Fruit fly (Drosophila melanogaster) whole organism, embryonic: ENCODE results near the gene Gss1.
A peak's percentile ranks its signal among the peaks of the same experiment; 100 is the strongest.

Source experiments
- Atf3 ChIP-seq: fragments of 200-800 bp; sonication (Bioruptor generic); optimal IDR thresholded peaks from 3 replicates; lab custom pipeline; 2016; ENCODE audit warnings: missing biosample characterization, missing genetic modification characterization
- Bdp1 ChIP-seq: fragments of 200-800 bp; sonication (Bioruptor generic); optimal IDR thresholded peaks from 3 replicates; lab custom pipeline; 2016; ENCODE audit warnings: missing biosample characterization, missing genetic modification characterization
- Bteb2 ChIP-seq: fragments of 200-800 bp; sonication (Bioruptor generic); optimal IDR thresholded peaks from 2 replicates; lab custom pipeline; 2016; ENCODE audit warnings: missing biosample characterization, missing genetic modification characterization
- CG11247 ChIP-seq: fragments of 200-800 bp; sonication (Bioruptor generic); IDR thresholded peaks from 2 replicates; pipeline ENCODE4 v1.3.6; 2022; ENCODE audit warnings: missing biosample characterization, missing genetic modification characterization
- CG12391 ChIP-seq: fragments of 200-800 bp; sonication (Bioruptor generic); optimal IDR thresholded peaks from 3 replicates; lab custom pipeline; 2018; ENCODE audit warnings: missing biosample characterization, mild to moderate bottlenecking, missing genetic modification characterization, moderate library complexity
- CG13123 ChIP-seq: fragments of 200-800 bp; sonication (Bioruptor generic); optimal IDR thresholded peaks from 2 replicates; lab custom pipeline; 2016; ENCODE audit warnings: missing biosample characterization, missing genetic modification characterization
- CG1529 ChIP-seq: fragments of 200-800 bp; sonication (Bioruptor generic); optimal IDR thresholded peaks from 3 replicates; lab custom pipeline; 2018; ENCODE audit warnings: missing biosample characterization, missing genetic modification characterization
- CG15696 ChIP-seq: fragments of 200-800 bp; sonication (Bioruptor generic); optimal IDR thresholded peaks from 2 replicates; lab custom pipeline; 2019; ENCODE audit warnings: missing biosample characterization, mild to moderate bottlenecking, missing genetic modification characterization, moderate library complexity
- CG16779 ChIP-seq: fragments of 200-800 bp; sonication (Bioruptor generic); IDR thresholded peaks from 2 replicates; pipeline ENCODE4 v1.3.6; 2022; ENCODE audit warnings: missing biosample characterization, missing genetic modification characterization
- CG17802 ChIP-seq: fragments of 200-800 bp; sonication (Bioruptor generic); optimal IDR thresholded peaks from 2 replicates; lab custom pipeline; 2018; ENCODE audit warnings: missing biosample characterization, mild to moderate bottlenecking, missing genetic modification characterization, moderate library complexity
- CG1832 ChIP-seq: fragments of 200-800 bp; sonication (Bioruptor generic); optimal IDR thresholded peaks from 2 replicates; lab custom pipeline; 2017; ENCODE audit warnings: missing biosample characterization, mild to moderate bottlenecking, missing genetic modification characterization, inconsistent platforms
- CG4282 ChIP-seq: fragments of 200-800 bp; sonication (Bioruptor generic); optimal IDR thresholded peaks from 2 replicates; lab custom pipeline; 2016; ENCODE audit warnings: missing biosample characterization, missing genetic modification characterization
- CG4328 ChIP-seq: fragments of 200-800 bp; sonication (Bioruptor generic); optimal IDR thresholded peaks from 3 replicates; lab custom pipeline; 2017; ENCODE audit warnings: missing biosample characterization, missing genetic modification reagents, missing genetic modification characterization
- CG4707 ChIP-seq: fragments of 200-800 bp; sonication (Bioruptor generic); optimal IDR thresholded peaks from 2 replicates; lab custom pipeline; 2018; ENCODE audit warnings: missing biosample characterization, mild to moderate bottlenecking, missing genetic modification characterization, moderate library complexity
- CG5180 ChIP-seq: fragments of 200-800 bp; sonication (Bioruptor generic); optimal IDR thresholded peaks from 3 replicates; lab custom pipeline; 2017; ENCODE audit warnings: missing biosample characterization, missing genetic modification characterization, mild to moderate bottlenecking, moderate library complexity, missing genetic modification reagents
- CG8290 ChIP-seq, 3 experiments: fragments of 200-800 bp; sonication (Bioruptor generic); optimal IDR thresholded peaks; 2 replicates each; lab custom pipeline; 2016 to 2019; ENCODE audit warnings: missing biosample characterization in 3 of 3, missing genetic modification characterization in 3 of 3, mild to moderate bottlenecking in 2 of 3, moderate library complexity in 1 of 3
- CrebB ChIP-seq: fragments of 200-800 bp; sonication (Bioruptor generic); optimal IDR thresholded peaks from 3 replicates; lab custom pipeline; 2018; ENCODE audit warnings: missing biosample characterization, mild to moderate bottlenecking, missing genetic modification characterization
- D19A ChIP-seq: fragments of 200-800 bp; optimal IDR thresholded peaks from 3 replicates; lab custom pipeline; 2019; ENCODE audit warnings: missing biosample characterization, mild to moderate bottlenecking, missing genetic modification characterization, moderate library complexity
- Dfd ChIP-seq, 2 experiments: fragments of >200 bp; optimal IDR thresholded peaks; 2 replicates each; lab custom pipeline; 2017; ENCODE audit warnings: missing biosample characterization in 2 of 2, missing genetic modification characterization in 2 of 2
- Drgx ChIP-seq: fragments of 200-800 bp; sonication (Bioruptor generic); IDR thresholded peaks from 2 replicates; pipeline ENCODE4 v1.3.6; 2022; ENCODE audit warnings: missing biosample characterization, missing genetic modification characterization
- HmgD ChIP-seq: fragments of 200-800 bp; sonication (Bioruptor generic); optimal IDR thresholded peaks from 3 replicates; lab custom pipeline; 2016; ENCODE audit warnings: missing biosample characterization, missing genetic modification characterization
- MESR4 ChIP-seq: fragments of 200-800 bp; sonication (Bioruptor generic); optimal IDR thresholded peaks from 2 replicates; lab custom pipeline; 2018; ENCODE audit warnings: missing biosample characterization, mild to moderate bottlenecking, missing genetic modification characterization, moderate library complexity
- NC2β ChIP-seq: fragments of 200-800 bp; sonication (Bioruptor generic); optimal IDR thresholded peaks from 2 replicates; lab custom pipeline; 2016; ENCODE audit warnings: missing biosample characterization, missing genetic modification characterization
- Nf-YA ChIP-seq: fragments of 200-800 bp; sonication (Bioruptor generic); IDR thresholded peaks from 2 replicates; pipeline ENCODE4 v1.3.6; 2022; ENCODE audit warnings: missing biosample characterization, missing genetic modification characterization
- NfI ChIP-seq: fragments of 200-800 bp; sonication (Bioruptor generic); optimal IDR thresholded peaks from 3 replicates; lab custom pipeline; 2018; ENCODE audit warnings: missing biosample characterization, mild to moderate bottlenecking, missing genetic modification characterization, moderate library complexity
- Side ChIP-seq: fragments of 200-800 bp; sonication (Bioruptor generic); optimal IDR thresholded peaks from 2 replicates; lab custom pipeline; 2016; ENCODE audit warnings: missing biosample characterization, missing genetic modification characterization
- Six4 ChIP-seq: fragments of 200-800 bp; sonication (Bioruptor generic); optimal IDR thresholded peaks from 2 replicates; lab custom pipeline; 2016; ENCODE audit warnings: missing biosample characterization, missing genetic modification characterization
- Sox100B ChIP-seq: fragments of 200-800 bp; sonication (Bioruptor generic); optimal IDR thresholded peaks from 3 replicates; lab custom pipeline; 2018; ENCODE audit warnings: missing biosample characterization, mild to moderate bottlenecking, missing genetic modification characterization
- Sry-β ChIP-seq: fragments of 200-800 bp; sonication (Bioruptor generic); optimal IDR thresholded peaks from 2 replicates; lab custom pipeline; 2018; ENCODE audit warnings: missing biosample characterization, mild to moderate bottlenecking, missing genetic modification characterization, moderate library complexity
- aop ChIP-seq: fragments of 200-800 bp; sonication (Bioruptor generic); IDR thresholded peaks from 2 replicates; pipeline ENCODE4 v1.3.6; 2022; ENCODE audit warnings: missing biosample characterization, missing genetic modification characterization
- ap ChIP-seq: fragments of 200-800 bp; sonication (Bioruptor generic); IDR thresholded peaks from 2 replicates; pipeline ENCODE4 v1.3.6; 2022; ENCODE audit warnings: missing biosample characterization, missing genetic modification characterization
- br ChIP-seq: fragments of >200 bp; optimal IDR thresholded peaks from 2 replicates; lab custom pipeline; 2017
- fd102C ChIP-seq: fragments of 200-800 bp; sonication (Bioruptor generic); optimal IDR thresholded peaks from 2 replicates; lab custom pipeline; 2018; ENCODE audit warnings: missing biosample characterization, mild to moderate bottlenecking, missing genetic modification characterization, moderate library complexity
- her ChIP-seq: fragments of 200-800 bp; sonication (Bioruptor generic); optimal IDR thresholded peaks from 2 replicates; lab custom pipeline; 2016; ENCODE audit warnings: missing biosample characterization, missing genetic modification characterization
- hkb ChIP-seq, 2 experiments: fragments of 200-800 bp in 1 of 2; fragments of >200 bp in 1 of 2; sonication (Bioruptor generic) in 1 of 2; IDR thresholded peaks in 1 of 2; optimal IDR thresholded peaks in 1 of 2; 2 replicates each; pipeline versions ENCODE4 v1.3.6 to Lab custom; 2017 to 2022; ENCODE audit warnings: missing biosample characterization in 1 of 2, missing genetic modification characterization in 1 of 2
- jigr1 ChIP-seq: fragments of 200-800 bp; sonication (Bioruptor generic); IDR thresholded peaks from 3 replicates; pipeline ENCODE4 v1.3.6; 2022; ENCODE audit warnings: missing biosample characterization, missing genetic modification characterization
- kni ChIP-seq: fragments of 200-800 bp; sonication (Bioruptor generic); optimal IDR thresholded peaks from 3 replicates; lab custom pipeline; 2017; ENCODE audit warnings: mild to moderate bottlenecking, missing biosample characterization, missing genetic modification reagents, missing genetic modification characterization
- mam ChIP-seq: fragments of 200-800 bp; sonication (Bioruptor generic); optimal IDR thresholded peaks from 3 replicates; lab custom pipeline; 2016; ENCODE audit warnings: missing biosample characterization, missing genetic modification characterization
- mirr ChIP-seq: fragments of 200-800 bp; sonication (Bioruptor generic); optimal IDR thresholded peaks from 3 replicates; lab custom pipeline; 2018; ENCODE audit warnings: missing biosample characterization, mild to moderate bottlenecking, missing genetic modification characterization
- oc ChIP-seq: fragments of 200-800 bp; sonication (Bioruptor generic); optimal IDR thresholded peaks from 2 replicates; lab custom pipeline; 2018; ENCODE audit warnings: missing biosample characterization, mild to moderate bottlenecking, missing genetic modification characterization, moderate library complexity
- odd ChIP-seq: fragments of 200-800 bp; sonication (Bioruptor generic); optimal IDR thresholded peaks from 2 replicates; lab custom pipeline; 2017; ENCODE audit warnings: missing biosample characterization, mild to moderate bottlenecking, missing genetic modification characterization
- rib ChIP-seq: fragments of 200-800 bp; sonication (Bioruptor generic); IDR thresholded peaks from 2 replicates; pipeline ENCODE4 v1.3.6; 2022; ENCODE audit warnings: missing biosample characterization, missing genetic modification characterization
- row ChIP-seq: fragments of 200-800 bp; sonication (Bioruptor generic); IDR thresholded peaks from 3 replicates; pipeline ENCODE4 v1.3.6; 2022; ENCODE audit warnings: missing biosample characterization, missing genetic modification characterization
- schlank ChIP-seq: fragments of 200-800 bp; sonication (Bioruptor generic); optimal IDR thresholded peaks from 2 replicates; lab custom pipeline; 2018; ENCODE audit warnings: missing biosample characterization, mild to moderate bottlenecking, missing genetic modification characterization
- slbo ChIP-seq: fragments of 200-800 bp; sonication (Bioruptor generic); IDR thresholded peaks from 2 replicates; pipeline ENCODE4 v1.3.6; 2022; ENCODE audit warnings: missing biosample characterization, missing genetic modification characterization
- stc ChIP-seq: fragments of 200-800 bp; sonication (Bioruptor generic); IDR thresholded peaks from 2 replicates; pipeline ENCODE4 v1.3.6; 2022; ENCODE audit warnings: missing biosample characterization, missing genetic modification characterization
- tin ChIP-seq: fragments of 200-800 bp; sonication (Bioruptor generic); optimal IDR thresholded peaks from 3 replicates; lab custom pipeline; 2016; ENCODE audit warnings: missing biosample characterization, missing genetic modification characterization
- toy ChIP-seq: fragments of 200-800 bp; sonication (Bioruptor generic); IDR thresholded peaks from 2 replicates; pipeline ENCODE4 v1.3.6; 2022; ENCODE audit warnings: missing biosample characterization, missing genetic modification characterization
- zen ChIP-seq: fragments of 200-800 bp; sonication (Bioruptor generic); optimal IDR thresholded peaks from 3 replicates; lab custom pipeline; 2018; ENCODE audit warnings: missing biosample characterization, mild to moderate bottlenecking, missing genetic modification characterization, moderate library complexity

Gss1 gene

DNA sequence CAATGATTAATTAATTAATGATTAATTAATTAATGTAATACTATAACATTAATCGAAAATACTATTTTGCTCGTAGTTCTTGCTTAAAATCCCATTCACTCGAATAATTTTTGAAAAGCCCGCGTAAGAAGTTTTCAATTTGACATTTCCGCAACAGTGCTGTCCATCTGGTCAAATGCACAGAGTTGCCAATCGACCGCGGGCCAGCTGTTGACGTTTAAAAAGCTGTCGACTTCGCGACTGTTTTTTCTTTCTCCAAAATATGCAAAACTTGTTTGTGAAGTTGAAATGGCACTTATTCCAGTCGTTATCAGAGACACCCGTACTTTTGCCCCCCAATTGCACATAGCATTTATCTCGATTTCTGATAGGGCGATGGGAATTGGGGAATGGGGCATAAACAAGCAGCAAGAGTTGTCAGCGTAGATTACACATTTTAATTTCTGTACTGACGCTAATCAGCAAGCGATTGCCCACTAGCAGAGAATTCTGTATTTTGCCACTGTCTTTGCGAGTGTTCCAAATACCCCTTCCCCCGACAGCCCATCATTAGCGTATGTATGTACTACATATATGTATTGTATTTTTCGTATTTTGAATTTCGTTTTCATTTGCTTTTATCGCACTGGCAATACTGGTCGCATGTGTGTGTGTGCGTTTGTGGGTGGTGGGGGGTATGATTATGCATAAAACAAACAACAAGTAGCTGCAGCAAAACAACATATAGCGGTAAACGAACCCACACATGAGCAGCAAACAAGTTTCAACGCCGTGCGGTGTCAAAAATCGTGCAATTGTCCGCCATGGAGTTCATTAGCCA, 32.7 kb upstream of the Gss1 start, which contains the start of gene Srx (continued):
- no peak for TF ChIP-seq CG11247 (GFP tag; lab: Robert Waterston, UW)
- no peak for TF ChIP-seq Nf-YA (GFP tag; lab: Robert Waterston, UW)
- TF ChIP-seq CG15696 (tag; lab: Kevin White, UChicago) = no peak
- TF ChIP-seq HmgD = no peak
- no peak for TF ChIP-seq Bdp1 (GFP tag; lab: Kevin White, UChicago)
- TF ChIP-seq Side (GFP tag; lab: Kevin White, UChicago) = no peak
- no peak for TF ChIP-seq Bteb2
- TF ChIP-seq CG17802 = no peak
- TF ChIP-seq CG13123 (GFP tag; lab: Kevin White, UChicago) = no peak
- peak; percentile 23 for TF ChIP-seq MESR4 (GFP tag; lab: Kevin White, UChicago)
- TF ChIP-seq hkb (optimal IDR thresholded peaks at IDR 0.05; lab: Kevin White, UChicago) = no peak
- no peak for TF ChIP-seq hkb (GFP tag; IDR thresholded peaks at IDR 0.05; lab: Robert Waterston, UW)
- TF ChIP-seq Six4 = no peak
- TF ChIP-seq kni (GFP tag; lab: Kevin White, UChicago) = no peak
- TF ChIP-seq CG12391 (tag; lab: Kevin White, UChicago) = no peak
- TF ChIP-seq her (GFP tag; lab: Kevin White, UChicago) = no peak
- TF ChIP-seq schlank (tag; lab: Kevin White, UChicago) = no peak
- no peak for TF ChIP-seq Sry-β (GFP tag; lab: Kevin White, UChicago)
- peak; percentile 43; the same call in 2 of the 3 replicates for TF ChIP-seq row (GFP tag; lab: Robert Waterston, UW)
- no peak for TF ChIP-seq br (lab: Kevin White, UChicago)
- peak; percentile 51 for TF ChIP-seq mirr (GFP tag; lab: Kevin White, UChicago)
- no peak for TF ChIP-seq aop (GFP tag; lab: Robert Waterston, UW)
- TF ChIP-seq tin (GFP tag; lab: Kevin White, UChicago) = no peak
- TF ChIP-seq CG4707 = no peak
- TF ChIP-seq CG4328 = peak; percentile 34
- TF ChIP-seq odd (GFP tag; lab: Kevin White, UChicago) = no peak
- TF ChIP-seq Drgx (GFP tag; lab: Robert Waterston, UW) = peak; percentile 39; the same call in 1 of the 2 replicates
- no peak for TF ChIP-seq CG1529 (GFP tag; lab: Kevin White, UChicago)
- TF ChIP-seq toy = no peak
- no peak for TF ChIP-seq ap (GFP tag; lab: Robert Waterston, UW)
- TF ChIP-seq D19A (tag; lab: Kevin White, UChicago) = no peak
- no peak for TF ChIP-seq CG5180 (GFP tag; lab: Kevin White, UChicago)
- no peak for TF ChIP-seq Sox100B (GFP tag; lab: Kevin White, UChicago)
- TF ChIP-seq oc (tag; lab: Kevin White, UChicago) = no peak
- no peak for TF ChIP-seq CG8290 (GFP tag; optimal IDR thresholded peaks at IDR 0.05; lab: Kevin White, UChicago)
- TF ChIP-seq CG8290 (tag; optimal IDR thresholded peaks at IDR 0.05; lab: Kevin White, UChicago) = peak in 1 of 2 experiments; percentile 15
- TF ChIP-seq rib (GFP tag; lab: Robert Waterston, UW) = no peak
- no peak for TF ChIP-seq Dfd (GFP tag; optimal IDR thresholded peaks at IDR 0.05; lab: Kevin White, UChicago)
- no peak for TF ChIP-seq NC2β (GFP tag; lab: Kevin White, UChicago)
- no peak for TF ChIP-seq zen (tag; lab: Kevin White, UChicago)
- TF ChIP-seq fd102C (GFP tag; lab: Kevin White, UChicago) = no peak
- TF ChIP-seq CrebB (tag; lab: Kevin White, UChicago) = peak; percentile 13
- peak; percentile 38 for TF ChIP-seq mam (GFP tag; lab: Kevin White, UChicago)
- no peak for TF ChIP-seq CG4282
- no peak for TF ChIP-seq stc (GFP tag; lab: Robert Waterston, UW)
- TF ChIP-seq CG1832 = no peak
- TF ChIP-seq slbo (GFP tag; lab: Robert Waterston, UW) = 0 out of 2 replicates have a peak, but pooled peaks have one; percentile 17
- TF ChIP-seq CG16779 = no peak
- TF ChIP-seq jigr1 (GFP tag; lab: Robert Waterston, UW) = no peak
- TF ChIP-seq NfI (GFP tag; lab: Kevin White, UChicago) = no peak
- no peak for TF ChIP-seq Atf3 (GFP tag; lab: Kevin White, UChicago)
